Fruit fly (Drosophila melanogaster) whole organism, prepupa: Measurements from ENCODE around the gene CG46427.
A peak's percentile ranks its signal among the peaks of the same experiment; 100 is the strongest.

Source experiments
- CG10669 ChIP-seq: fragments of 200-800 bp; sonication (Bioruptor generic); optimal IDR thresholded peaks from 3 replicates; lab custom pipeline; 2018; ENCODE audit warnings: missing biosample characterization, mild to moderate bottlenecking, missing genetic modification characterization, moderate library complexity
- CG15336 ChIP-seq: fragments of 200-800 bp; sonication (Bioruptor generic); IDR thresholded peaks from 2 replicates; pipeline ENCODE4 v1.3.6; 2022; ENCODE audit warnings: missing biosample characterization, missing genetic modification characterization
- CG1621 ChIP-seq: fragments of 200-800 bp; sonication (Bioruptor generic); optimal IDR thresholded peaks from 3 replicates; lab custom pipeline; 2018; ENCODE audit warnings: missing biosample characterization, mild to moderate bottlenecking, missing genetic modification characterization
- CG16779 ChIP-seq: fragments of 200-800 bp; sonication (Bioruptor generic); optimal IDR thresholded peaks from 3 replicates; lab custom pipeline; 2017; ENCODE audit warnings: missing biosample characterization, mild to moderate bottlenecking, missing genetic modification characterization
- CG3032 ChIP-seq: fragments of 200-800 bp; optimal IDR thresholded peaks from 2 replicates; lab custom pipeline; 2019; ENCODE audit warnings: missing biosample characterization, mild to moderate bottlenecking, missing genetic modification characterization, moderate library complexity
- CG31627 ChIP-seq: fragments of 200-800 bp; sonication (Bioruptor generic); optimal IDR thresholded peaks from 3 replicates; lab custom pipeline; 2016; ENCODE audit warnings: missing biosample characterization, missing genetic modification characterization
- CG34406 ChIP-seq: fragments of 200-800 bp; sonication (Bioruptor generic); optimal IDR thresholded peaks from 3 replicates; lab custom pipeline; 2016; ENCODE audit warnings: missing biosample characterization, missing genetic modification characterization
- CG3919 ChIP-seq: fragments of 200-800 bp; sonication (Bioruptor generic); optimal IDR thresholded peaks from 3 replicates; lab custom pipeline; 2016; ENCODE audit warnings: missing biosample characterization, missing genetic modification characterization
- CG4318 ChIP-seq: fragments of 200-800 bp; sonication (Bioruptor generic); optimal IDR thresholded peaks from 3 replicates; lab custom pipeline; 2017; ENCODE audit warnings: missing biosample characterization, mild to moderate bottlenecking, missing genetic modification characterization
- CG6163 ChIP-seq: fragments of 200-800 bp; sonication (Bioruptor generic); IDR thresholded peaks from 3 replicates; pipeline ENCODE4 v1.3.6; 2022; ENCODE audit warnings: missing biosample characterization, missing genetic modification characterization
- CG6276 ChIP-seq: fragments of 200-800 bp; sonication (Bioruptor generic); optimal IDR thresholded peaks from 2 replicates; lab custom pipeline; 2017; ENCODE audit warnings: missing biosample characterization, mild to moderate bottlenecking, missing genetic modification characterization
- CG6792 ChIP-seq: fragments of 200-800 bp; sonication (Bioruptor generic); optimal IDR thresholded peaks from 3 replicates; lab custom pipeline; 2016; ENCODE audit warnings: missing biosample characterization, missing genetic modification characterization
- CG6808 ChIP-seq: fragments of 200-800 bp; sonication (Bioruptor generic); optimal IDR thresholded peaks from 3 replicates; lab custom pipeline; 2017; ENCODE audit warnings: missing biosample characterization, missing genetic modification characterization, mild to moderate bottlenecking, moderate library complexity, missing genetic modification reagents
- CG6854 ChIP-seq: fragments of 200-800 bp; sonication (Bioruptor generic); optimal IDR thresholded peaks from 2 replicates; lab custom pipeline; 2017; ENCODE audit warnings: missing biosample characterization, mild to moderate bottlenecking, missing genetic modification characterization
- CG7368 ChIP-seq: fragments of 200-800 bp; sonication (Bioruptor generic); optimal IDR thresholded peaks from 3 replicates; lab custom pipeline; 2016; ENCODE audit warnings: missing biosample characterization, missing genetic modification characterization
- CG8119 ChIP-seq: fragments of 200-800 bp; sonication (Bioruptor generic); IDR thresholded peaks from 3 replicates; pipeline ENCODE4 v1.3.6; 2022; ENCODE audit warnings: missing biosample characterization, missing genetic modification characterization
- CG8632 ChIP-seq: fragments of 200-800 bp; sonication (Bioruptor generic); optimal IDR thresholded peaks from 3 replicates; lab custom pipeline; 2016; ENCODE audit warnings: missing biosample characterization, missing genetic modification characterization
- CG9139 ChIP-seq: fragments of 200-800 bp; sonication (Bioruptor generic); optimal IDR thresholded peaks from 3 replicates; lab custom pipeline; 2017; ENCODE audit warnings: missing biosample characterization, mild to moderate bottlenecking, missing genetic modification characterization
- Eip75B ChIP-seq: fragments of 200-800 bp; sonication (Bioruptor generic); optimal IDR thresholded peaks from 3 replicates; lab custom pipeline; 2016; ENCODE audit warnings: missing biosample characterization, missing genetic modification characterization
- Eip78C ChIP-seq: fragments of 200-800 bp; sonication (Bioruptor generic); peaks from one replicate; lab custom pipeline; 2016; ENCODE audit warnings: missing biosample characterization, missing genetic modification characterization
- Eip93F ChIP-seq: fragments of 200-800 bp; sonication (Bioruptor generic); optimal IDR thresholded peaks from 2 replicates; lab custom pipeline; 2016; ENCODE audit warnings: missing biosample characterization, mild to moderate bottlenecking, missing genetic modification characterization
- Ets96B ChIP-seq: fragments of 200-800 bp; optimal IDR thresholded peaks from 2 replicates; lab custom pipeline; 2019; ENCODE audit warnings: missing biosample characterization, mild to moderate bottlenecking, missing genetic modification characterization, moderate library complexity
- Gug ChIP-seq: fragments of 200-800 bp; sonication (Bioruptor generic); IDR thresholded peaks from 2 replicates; pipeline ENCODE4 v1.3.6; 2022; ENCODE audit warnings: missing biosample characterization, missing genetic modification characterization
- Hr39 ChIP-seq: fragments of 200-800 bp; sonication (Bioruptor generic); optimal IDR thresholded peaks from 2 replicates; lab custom pipeline; 2016; ENCODE audit warnings: missing biosample characterization, missing genetic modification characterization
- Hr4 ChIP-seq: fragments of 200-800 bp; sonication (Bioruptor generic); optimal IDR thresholded peaks from 3 replicates; lab custom pipeline; 2016; ENCODE audit warnings: missing biosample characterization, missing genetic modification characterization
- Met ChIP-seq: fragments of 200-800 bp; sonication (Bioruptor generic); optimal IDR thresholded peaks from 3 replicates; lab custom pipeline; 2016; ENCODE audit warnings: missing biosample characterization, missing genetic modification characterization
- OdsH ChIP-seq: fragments of 200-800 bp; sonication (Bioruptor generic); optimal IDR thresholded peaks from 3 replicates; lab custom pipeline; 2016; ENCODE audit warnings: missing biosample characterization, missing genetic modification characterization
- Smox ChIP-seq: fragments of 200-800 bp; sonication (Bioruptor generic); optimal IDR thresholded peaks from 3 replicates; lab custom pipeline; 2016; ENCODE audit warnings: missing biosample characterization, missing genetic modification characterization
- Sox102F ChIP-seq: fragments of 200-800 bp; sonication (Bioruptor generic); optimal IDR thresholded peaks from 2 replicates; lab custom pipeline; 2016; ENCODE audit warnings: missing biosample characterization, mild to moderate bottlenecking, missing genetic modification characterization
- Sox14 ChIP-seq: fragments of 200-800 bp; sonication (Bioruptor generic); optimal IDR thresholded peaks from 3 replicates; lab custom pipeline; 2016; ENCODE audit warnings: missing biosample characterization, missing genetic modification characterization
- acj6 ChIP-seq: fragments of 200-800 bp; sonication (Bioruptor generic); optimal IDR thresholded peaks from 3 replicates; lab custom pipeline; 2016; ENCODE audit warnings: missing biosample characterization, missing genetic modification characterization
- cyc ChIP-seq: fragments of 200-800 bp; sonication (Bioruptor generic); optimal IDR thresholded peaks from 3 replicates; lab custom pipeline; 2016; ENCODE audit warnings: missing biosample characterization, missing genetic modification characterization
- dac ChIP-seq: fragments of 200-800 bp; sonication (Bioruptor generic); optimal IDR thresholded peaks from 2 replicates; lab custom pipeline; 2017; ENCODE audit warnings: missing biosample characterization, mild to moderate bottlenecking, missing genetic modification characterization
- dsx ChIP-seq: fragments of 200-800 bp; optimal IDR thresholded peaks from 3 replicates; lab custom pipeline; 2019; ENCODE audit warnings: missing biosample characterization, mild to moderate bottlenecking, missing genetic modification characterization, moderate library complexity; ENCODE audit not compliant: poor library complexity, severe bottlenecking
- eg ChIP-seq: fragments of 200-800 bp; sonication (Bioruptor generic); IDR thresholded peaks from 3 replicates; pipeline ENCODE4 v1.3.6; 2022; ENCODE audit warnings: missing biosample characterization, missing genetic modification characterization
- fd59A ChIP-seq: fragments of 200-800 bp; sonication (Bioruptor generic); optimal IDR thresholded peaks from 2 replicates; lab custom pipeline; 2017; ENCODE audit warnings: missing biosample characterization, mild to moderate bottlenecking, missing genetic modification characterization, missing genetic modification reagents
- fd85E ChIP-seq: fragments of 200-800 bp; sonication (Bioruptor generic); optimal IDR thresholded peaks from 3 replicates; lab custom pipeline; 2016; ENCODE audit warnings: missing biosample characterization, missing genetic modification characterization
- fkh ChIP-seq: fragments of 200-800 bp; sonication (Bioruptor generic); optimal IDR thresholded peaks from 3 replicates; lab custom pipeline; 2017; ENCODE audit warnings: missing biosample characterization, mild to moderate bottlenecking, missing genetic modification characterization, moderate library complexity
- lz ChIP-seq: fragments of 200-800 bp; sonication (Bioruptor generic); optimal IDR thresholded peaks from 3 replicates; lab custom pipeline; 2016; ENCODE audit warnings: missing biosample characterization, missing genetic modification characterization
- salr ChIP-seq, 2 experiments: fragments of 200-800 bp; sonication (Bioruptor generic); optimal IDR thresholded peaks; 3 replicates each; lab custom pipeline; 2016 to 2018; ENCODE audit warnings: missing biosample characterization in 2 of 2, missing genetic modification characterization in 2 of 2, mild to moderate bottlenecking in 1 of 2
- spab ChIP-seq: fragments of 200-800 bp; sonication (Bioruptor generic); optimal IDR thresholded peaks from 2 replicates; lab custom pipeline; 2017; ENCODE audit warnings: missing biosample characterization, mild to moderate bottlenecking, missing genetic modification characterization, missing genetic modification reagents
- ss ChIP-seq, 2 experiments: fragments of 200-800 bp; sonication (Bioruptor generic); optimal IDR thresholded peaks; 2 replicates in 1 of 2; 3 replicates in 1 of 2; lab custom pipeline; 2017 to 2018; ENCODE audit warnings: mild to moderate bottlenecking in 2 of 2, missing biosample characterization in 2 of 2, missing genetic modification characterization in 2 of 2, moderate library complexity in 1 of 2
- svp ChIP-seq: fragments of 200-800 bp; sonication (Bioruptor generic); peaks from one replicate; lab custom pipeline; 2016; ENCODE audit warnings: missing biosample characterization, missing genetic modification characterization
- topi ChIP-seq: fragments of 200-800 bp; sonication (Bioruptor generic); optimal IDR thresholded peaks from 3 replicates; lab custom pipeline; 2016; ENCODE audit warnings: missing biosample characterization, missing genetic modification characterization

The CG46427 gene

dm6 chr3R:12445468-12445867 lies 6.5 kb upstream of the CG46427 start:
- TF ChIP-seq svp (GFP tag; lab: Kevin White, UChicago) (peak; percentile 95), Hr39 (GFP tag; lab: Kevin White, UChicago) (no peak)

dm6 chr3R:12443769-12444168 lies 4.8 kb upstream of the CG46427 start:
- no peak for TF ChIP-seq CG6808
- no peak for TF ChIP-seq Hr39 (GFP tag; lab: Kevin White, UChicago)
- TF ChIP-seq Eip93F (GFP tag; lab: Kevin White, UChicago) = no peak
- TF ChIP-seq CG10669 (GFP tag; lab: Kevin White, UChicago) = no peak
- no peak for TF ChIP-seq CG34406 (GFP tag; lab: Kevin White, UChicago)
- TF ChIP-seq Hr4 (GFP tag; lab: Kevin White, UChicago) = no peak
- TF ChIP-seq Eip75B (GFP tag; lab: Kevin White, UChicago) = no peak
- TF ChIP-seq fd59A (GFP tag; lab: Kevin White, UChicago) = no peak
- no peak for TF ChIP-seq spab (GFP tag; lab: Kevin White, UChicago)
- no peak for TF ChIP-seq CG4318 (GFP tag; lab: Kevin White, UChicago)
- TF ChIP-seq svp (GFP tag; lab: Kevin White, UChicago) = no peak
- no peak for TF ChIP-seq Sox14 (GFP tag; lab: Kevin White, UChicago)
- TF ChIP-seq lz (GFP tag; lab: Kevin White, UChicago) = no peak
- TF ChIP-seq Gug (GFP tag; lab: Robert Waterston, UW) = no peak
- no peak for TF ChIP-seq CG1621 (tag; lab: Kevin White, UChicago)
- no peak for TF ChIP-seq topi (GFP tag; lab: Kevin White, UChicago)
- TF ChIP-seq CG6163 (GFP tag; lab: Robert Waterston, UW) = no peak

- TF ChIP-seq cyc (peak; percentile 14), Eip75B (GFP tag; lab: Kevin White, UChicago) (peak; percentile 51), CG7368 (GFP tag; lab: Kevin White, UChicago) (peak; percentile 21), salr (GFP tag; optimal IDR thresholded peaks at IDR 0.05; lab: Kevin White, UChicago) (peak in 1 of 2 experiments; percentile 57), CG15336 (GFP tag; lab: Robert Waterston, UW) (peak; percentile 68), CG6163 (GFP tag; lab: Robert Waterston, UW) (peak; percentile 63; the same call in 2 of the 3 replicates), eg (GFP tag; lab: Robert Waterston, UW) (peak; percentile 60; the same call in 1 of the 3 replicates), CG8632 (GFP tag; lab: Kevin White, UChicago) (no peak), Ets96B (tag; lab: Kevin White, UChicago) (peak; percentile 58), CG6792 (GFP tag; lab: Kevin White, UChicago) (peak; percentile 19), CG16779 (tag; lab: Kevin White, UChicago) (no peak), Eip78C (GFP tag; lab: Kevin White, UChicago) (peak; percentile 94), CG1621 (tag; lab: Kevin White, UChicago) (no peak), Hr4 (GFP tag; lab: Kevin White, UChicago) (peak; percentile 67), ss (GFP tag; optimal IDR thresholded peaks at IDR 0.05; lab: Kevin White, UChicago) (peak; percentile 11 to 41), CG34406 (GFP tag; lab: Kevin White, UChicago) (peak; percentile 42), CG3919 (peak; percentile 56), OdsH (GFP tag; lab: Kevin White, UChicago) (peak; percentile 54), fd85E (GFP tag; lab: Kevin White, UChicago) (no peak), Met (GFP tag; lab: Kevin White, UChicago) (peak; percentile 63), CG31627 (GFP tag; lab: Kevin White, UChicago) (peak; percentile 27), CG3032 (tag; lab: Kevin White, UChicago) (peak; percentile 29), CG6276 (peak; percentile 65), CG6808 (peak; percentile 41), fkh (GFP tag; lab: Kevin White, UChicago) (peak; percentile 68), CG6854 (GFP tag; lab: Kevin White, UChicago) (peak; percentile 42), CG9139 (GFP tag; lab: Kevin White, UChicago) (no peak), dac (GFP tag; lab: Kevin White, UChicago) (peak; percentile 12), CG4318 (GFP tag; lab: Kevin White, UChicago) (peak; percentile 18), Smox (GFP tag; lab: Kevin White, UChicago) (peak; percentile 17), acj6 (GFP tag; lab: Kevin White, UChicago) (peak; percentile 35), dsx (GFP tag; lab: Kevin White, UChicago) (peak; percentile 88), spab (GFP tag; lab: Kevin White, UChicago) (no peak), CG8119 (peak; percentile 39; the same call in 2 of the 3 replicates), Sox102F (peak; percentile 31)
Measured at dm6 chr3R:12442601-12443533, 3.9 kb upstream of the CG46427 start.
